Worm (Caenorhabditis elegans) whole organism, early embryonic: ENCODE results near the gene magi-1.

Experiments used
- B0310.2 ChIP-seq: sonication (generic microtip); optimal IDR thresholded peaks from 2 replicates; lab custom pipeline; 2016; ENCODE audit warnings: mild to moderate bottlenecking, missing genetic modification characterization, missing compliant biosample characterization
- F13C5.2 ChIP-seq: sonication (generic microtip); optimal IDR thresholded peaks from 2 replicates; lab custom pipeline; 2017; ENCODE audit warnings: mild to moderate bottlenecking, missing genetic modification characterization, inconsistent platforms, missing compliant biosample characterization
- aly-1 ChIP-seq: sonication (generic microtip); optimal IDR thresholded peaks from 2 replicates; lab custom pipeline; 2016; ENCODE audit warnings: missing genetic modification characterization, missing compliant biosample characterization
- ama-1 ChIP-seq: fragments of 150-350 bp; optimal IDR thresholded peaks from 2 replicates; lab custom pipeline; 2014
- ceh-13 ChIP-seq: fragments of 200-800 bp; sonication (Bioruptor generic); optimal IDR thresholded peaks from 2 replicates; lab custom pipeline; 2018; ENCODE audit warnings: mild to moderate bottlenecking, missing genetic modification characterization, missing compliant biosample characterization
- ceh-36 ChIP-seq: sonication (generic microtip); optimal IDR thresholded peaks from 2 replicates; lab custom pipeline; 2016; ENCODE audit warnings: missing genetic modification characterization, inconsistent platforms, missing compliant biosample characterization
- ets-7 ChIP-seq: sonication (generic microtip); optimal IDR thresholded peaks from 2 replicates; lab custom pipeline; 2016; ENCODE audit warnings: missing genotype, missing genetic modification characterization, missing compliant biosample characterization
- flt-1 ChIP-seq: fragments of 200-800 bp; sonication (Bioruptor generic); IDR thresholded peaks from 2 replicates; pipeline ENCODE4 v1.3.6; 2022; ENCODE audit warnings: missing genetic modification characterization, missing compliant biosample characterization
- hmbx-1 ChIP-seq: sonication (generic microtip); optimal IDR thresholded peaks from 2 replicates; lab custom pipeline; 2016; ENCODE audit warnings: mild to moderate bottlenecking, missing genetic modification characterization, missing compliant biosample characterization
- hmg-4 ChIP-seq: fragments of 200-800 bp; sonication (Bioruptor generic); optimal IDR thresholded peaks from 2 replicates; lab custom pipeline; 2018; ENCODE audit warnings: mild to moderate bottlenecking, missing genetic modification characterization, missing compliant biosample characterization
- hnd-1 ChIP-seq: sonication (generic microtip); optimal IDR thresholded peaks from 2 replicates; lab custom pipeline; 2016; ENCODE audit warnings: missing genetic modification characterization, missing compliant biosample characterization
- pes-1 ChIP-seq: fragments of 200-800 bp; sonication (Bioruptor generic); IDR thresholded peaks from 2 replicates; pipeline ENCODE4 v1.3.6; 2022; ENCODE audit warnings: missing genetic modification reagents, missing genetic modification characterization, missing compliant biosample characterization
- scrt-1 ChIP-seq: fragments of 200-800 bp; sonication (Bioruptor generic); IDR thresholded peaks from 2 replicates; pipeline ENCODE4 v1.3.6; 2022; ENCODE audit warnings: missing genetic modification characterization, missing compliant biosample characterization
- sea-1 ChIP-seq: fragments of 200-800 bp; sonication (Bioruptor generic); conservative IDR thresholded peaks from 2 replicates; pipeline ENCODE4 v1.3.6; 2022; ENCODE audit warnings: missing genetic modification characterization, missing compliant biosample characterization
- tbx-11 ChIP-seq: fragments of 200-800 bp; sonication (Bioruptor generic); IDR thresholded peaks from 2 replicates; pipeline ENCODE4 v1.3.6; 2022; ENCODE audit warnings: missing genetic modification characterization, missing compliant biosample characterization
- tbx-37 ChIP-seq: fragments of 200-800 bp; sonication (Bioruptor generic); conservative IDR thresholded peaks from 2 replicates; pipeline ENCODE4 v1.3.6; 2022; ENCODE audit warnings: missing genetic modification reagents, missing genetic modification characterization, missing compliant biosample characterization
- tra-4 ChIP-seq: sonication (generic microtip); optimal IDR thresholded peaks from 2 replicates; lab custom pipeline; 2017; ENCODE audit warnings: missing genetic modification characterization, missing compliant biosample characterization

The magi-1 gene

ce11 chrIV:11691524-11691923, 23.3 kb upstream of the magi-1 start:
- TF ChIP-seq flt-1 (GFP tag; lab: Robert Waterston, UW) (no peak), sea-1 (GFP tag; lab: Robert Waterston, UW) (no peak), hmg-4 (GFP tag; lab: Kevin White, UChicago) (no peak), B0310.2 (tag; lab: Kevin White, UChicago) (no peak), F13C5.2 (tag; lab: Kevin White, UChicago) (no peak), ceh-36 (no peak), ets-7 (tag; lab: Kevin White, UChicago) (no peak), hmbx-1 (tag; lab: Kevin White, UChicago) (no peak), hnd-1 (tag; lab: Kevin White, UChicago) (no peak), ama-1 (lab: Kevin White, UChicago) (no peak), scrt-1 (GFP tag; lab: Robert Waterston, UW) (no peak), tbx-11 (no peak), tra-4 (tag; lab: Kevin White, UChicago) (no peak), aly-1 (no peak), tbx-37 (GFP tag; lab: Robert Waterston, UW) (no peak), pes-1 (GFP tag; lab: Robert Waterston, UW) (no peak)

- peak; percentile 48 for TF ChIP-seq F13C5.2 (tag; lab: Kevin White, UChicago)
- TF ChIP-seq hmg-4 (GFP tag; lab: Kevin White, UChicago), result peak; percentile 82
- TF ChIP-seq sea-1 (GFP tag; lab: Robert Waterston, UW), result no peak
- TF ChIP-seq pes-1 (GFP tag; lab: Robert Waterston, UW), result 0 out of 2 replicates have a peak, but pooled peaks have one; percentile 38
- TF ChIP-seq aly-1, result peak; percentile 35
Observed at ce11 chrIV:11692071-11692673, 22.7 kb upstream of the magi-1 start.

- TF ChIP-seq hmg-4 (GFP tag; lab: Kevin White, UChicago), result no peak
- TF ChIP-seq B0310.2 (tag; lab: Kevin White, UChicago), result no peak
- TF ChIP-seq ama-1 (lab: Kevin White, UChicago), result no peak
- TF ChIP-seq hnd-1 (tag; lab: Kevin White, UChicago), result no peak
- no peak for TF ChIP-seq tra-4 (tag; lab: Kevin White, UChicago)
- no peak for TF ChIP-seq pes-1 (GFP tag; lab: Robert Waterston, UW)
- TF ChIP-seq ets-7 (tag; lab: Kevin White, UChicago), result no peak
- TF ChIP-seq tbx-37 (GFP tag; lab: Robert Waterston, UW), result no peak
- TF ChIP-seq tbx-11, result no peak
- no peak for TF ChIP-seq flt-1 (GFP tag; lab: Robert Waterston, UW)
- TF ChIP-seq sea-1 (GFP tag; lab: Robert Waterston, UW), result no peak
- TF ChIP-seq aly-1, result no peak
- no peak for TF ChIP-seq ceh-13 (GFP tag; lab: Kevin White, UChicago)
- TF ChIP-seq hmbx-1 (tag; lab: Kevin White, UChicago), result no peak
- TF ChIP-seq F13C5.2 (tag; lab: Kevin White, UChicago), result no peak
- no peak for TF ChIP-seq ceh-36
- no peak for TF ChIP-seq scrt-1 (GFP tag; lab: Robert Waterston, UW)
Observed at ce11 chrIV:11693493-11693892, 21.3 kb upstream of the magi-1 start, which contains the start of gene ZK792.12. ZK792.12 (plus strand) TSS chrIV:11693793.

ce11 chrIV:11694143-11694542, 20.7 kb upstream of the magi-1 start, which contains the start of gene ZK792.7:
ZK792.7 (plus strand) TSS chrIV:11694443.
- no peak for TF ChIP-seq F13C5.2 (tag; lab: Kevin White, UChicago)
- no peak for TF ChIP-seq ama-1 (lab: Kevin White, UChicago)
- TF ChIP-seq tbx-37 (GFP tag; lab: Robert Waterston, UW), result no peak
- TF ChIP-seq B0310.2 (tag; lab: Kevin White, UChicago), result no peak
- TF ChIP-seq ceh-13 (GFP tag; lab: Kevin White, UChicago), result no peak
- TF ChIP-seq ceh-36, result no peak
- no peak for TF ChIP-seq tra-4 (tag; lab: Kevin White, UChicago)
- TF ChIP-seq tbx-11, result no peak
- no peak for TF ChIP-seq hnd-1 (tag; lab: Kevin White, UChicago)
- TF ChIP-seq hmg-4 (GFP tag; lab: Kevin White, UChicago), result no peak
- TF ChIP-seq pes-1 (GFP tag; lab: Robert Waterston, UW), result no peak
- no peak for TF ChIP-seq sea-1 (GFP tag; lab: Robert Waterston, UW)
- TF ChIP-seq ets-7 (tag; lab: Kevin White, UChicago), result no peak
- no peak for TF ChIP-seq flt-1 (GFP tag; lab: Robert Waterston, UW)
- no peak for TF ChIP-seq aly-1
- TF ChIP-seq scrt-1 (GFP tag; lab: Robert Waterston, UW), result no peak
- no peak for TF ChIP-seq hmbx-1 (tag; lab: Kevin White, UChicago)

- TF ChIP-seq B0310.2 (tag; lab: Kevin White, UChicago), result no peak
- TF ChIP-seq flt-1 (GFP tag; lab: Robert Waterston, UW), result no peak
- TF ChIP-seq ets-7 (tag; lab: Kevin White, UChicago), result no peak
- TF ChIP-seq hmg-4 (GFP tag; lab: Kevin White, UChicago), result no peak
- TF ChIP-seq aly-1, result no peak
- TF ChIP-seq ama-1 (lab: Kevin White, UChicago), result no peak
- no peak for TF ChIP-seq hnd-1 (tag; lab: Kevin White, UChicago)
Observed at ce11 chrIV:11695634-11696033, 19.2 kb upstream of the magi-1 start.

- TF ChIP-seq B0310.2 (tag; lab: Kevin White, UChicago) (no peak), hmg-4 (GFP tag; lab: Kevin White, UChicago) (no peak), hnd-1 (tag; lab: Kevin White, UChicago) (no peak), ceh-36 (no peak), aly-1 (no peak), sea-1 (GFP tag; lab: Robert Waterston, UW) (no peak), tra-4 (tag; lab: Kevin White, UChicago) (no peak), ama-1 (lab: Kevin White, UChicago) (no peak), tbx-37 (GFP tag; lab: Robert Waterston, UW) (no peak), flt-1 (GFP tag; lab: Robert Waterston, UW) (no peak), pes-1 (GFP tag; lab: Robert Waterston, UW) (no peak), ceh-13 (GFP tag; lab: Kevin White, UChicago) (no peak), tbx-11 (no peak)
Observed at ce11 chrIV:11697514-11697913, 17.3 kb upstream of the magi-1 start.
